Worm (Caenorhabditis elegans) whole organism, early embryonic: Measurements from ENCODE around the gene gst-27.
A peak's percentile ranks its signal among the peaks of the same experiment; 100 is the strongest.
"Not testable (repeated sequence)": the region's sequence is repeated elsewhere in the genome, so short reads cannot be mapped to it uniquely, and the experiment has no call there.

ENCODE experiments used
- B0310.2 ChIP-seq: sonication (generic microtip); optimal IDR thresholded peaks from 2 replicates; lab custom pipeline; 2016; ENCODE audit warnings: mild to moderate bottlenecking, missing genetic modification characterization, missing compliant biosample characterization
- F13C5.2 ChIP-seq: sonication (generic microtip); optimal IDR thresholded peaks from 2 replicates; lab custom pipeline; 2017; ENCODE audit warnings: mild to moderate bottlenecking, missing genetic modification characterization, inconsistent platforms, missing compliant biosample characterization
- aly-1 ChIP-seq: sonication (generic microtip); optimal IDR thresholded peaks from 2 replicates; lab custom pipeline; 2016; ENCODE audit warnings: missing genetic modification characterization, missing compliant biosample characterization
- ama-1 ChIP-seq: fragments of 150-350 bp; optimal IDR thresholded peaks from 2 replicates; lab custom pipeline; 2014
- ceh-13 ChIP-seq: fragments of 200-800 bp; sonication (Bioruptor generic); optimal IDR thresholded peaks from 2 replicates; lab custom pipeline; 2018; ENCODE audit warnings: mild to moderate bottlenecking, missing genetic modification characterization, missing compliant biosample characterization
- ceh-36 ChIP-seq: sonication (generic microtip); optimal IDR thresholded peaks from 2 replicates; lab custom pipeline; 2016; ENCODE audit warnings: missing genetic modification characterization, inconsistent platforms, missing compliant biosample characterization
- ets-7 ChIP-seq: sonication (generic microtip); optimal IDR thresholded peaks from 2 replicates; lab custom pipeline; 2016; ENCODE audit warnings: missing genotype, missing genetic modification characterization, missing compliant biosample characterization
- flt-1 ChIP-seq: fragments of 200-800 bp; sonication (Bioruptor generic); IDR thresholded peaks from 2 replicates; pipeline ENCODE4 v1.3.6; 2022; ENCODE audit warnings: missing genetic modification characterization, missing compliant biosample characterization
- hmbx-1 ChIP-seq: sonication (generic microtip); optimal IDR thresholded peaks from 2 replicates; lab custom pipeline; 2016; ENCODE audit warnings: mild to moderate bottlenecking, missing genetic modification characterization, missing compliant biosample characterization
- hmg-4 ChIP-seq: fragments of 200-800 bp; sonication (Bioruptor generic); optimal IDR thresholded peaks from 2 replicates; lab custom pipeline; 2018; ENCODE audit warnings: mild to moderate bottlenecking, missing genetic modification characterization, missing compliant biosample characterization
- hnd-1 ChIP-seq: sonication (generic microtip); optimal IDR thresholded peaks from 2 replicates; lab custom pipeline; 2016; ENCODE audit warnings: missing genetic modification characterization, missing compliant biosample characterization
- pes-1 ChIP-seq: fragments of 200-800 bp; sonication (Bioruptor generic); IDR thresholded peaks from 2 replicates; pipeline ENCODE4 v1.3.6; 2022; ENCODE audit warnings: missing genetic modification reagents, missing genetic modification characterization, missing compliant biosample characterization
- scrt-1 ChIP-seq: fragments of 200-800 bp; sonication (Bioruptor generic); IDR thresholded peaks from 2 replicates; pipeline ENCODE4 v1.3.6; 2022; ENCODE audit warnings: missing genetic modification characterization, missing compliant biosample characterization
- sea-1 ChIP-seq: fragments of 200-800 bp; sonication (Bioruptor generic); conservative IDR thresholded peaks from 2 replicates; pipeline ENCODE4 v1.3.6; 2022; ENCODE audit warnings: missing genetic modification characterization, missing compliant biosample characterization
- tbx-11 ChIP-seq: fragments of 200-800 bp; sonication (Bioruptor generic); IDR thresholded peaks from 2 replicates; pipeline ENCODE4 v1.3.6; 2022; ENCODE audit warnings: missing genetic modification characterization, missing compliant biosample characterization
- tbx-37 ChIP-seq: fragments of 200-800 bp; sonication (Bioruptor generic); conservative IDR thresholded peaks from 2 replicates; pipeline ENCODE4 v1.3.6; 2022; ENCODE audit warnings: missing genetic modification reagents, missing genetic modification characterization, missing compliant biosample characterization
- tra-4 ChIP-seq: sonication (generic microtip); optimal IDR thresholded peaks from 2 replicates; lab custom pipeline; 2017; ENCODE audit warnings: missing genetic modification characterization, missing compliant biosample characterization

gst-27 gene

DNA sequence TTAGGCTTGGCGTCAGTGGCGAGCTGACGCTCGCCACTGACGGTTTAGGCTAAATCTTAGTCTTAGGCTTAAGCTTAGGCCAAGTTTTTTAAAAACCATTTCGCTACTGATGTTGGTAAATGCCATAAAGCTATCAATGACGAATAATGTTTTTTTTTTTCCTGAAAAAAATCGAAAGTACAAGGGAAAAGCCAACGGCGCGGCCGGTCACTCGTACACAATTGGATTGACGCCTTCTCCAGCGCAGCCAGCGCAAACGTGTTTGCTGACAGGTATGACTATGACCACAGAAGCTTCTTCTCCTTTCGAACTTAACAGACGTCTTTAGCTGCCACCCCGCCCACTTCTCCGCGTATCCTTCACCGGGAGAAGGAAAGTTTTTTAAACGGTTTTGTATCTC, 19.9 kb downstream of the gst-27 start, which contains the start of gene Y53F4B.27:
Gene Y53F4B.27, plus strand, starts transcription at position 301 of the 400 bp plus-strand sequence.
- TF ChIP-seq ama-1 (no peak), hnd-1 (tag; lab: Kevin White, UChicago) (no peak), tbx-37 (no peak), ceh-13 (no peak), hmbx-1 (tag; lab: Kevin White, UChicago) (no peak), ets-7 (tag; lab: Kevin White, UChicago) (no peak), sea-1 (GFP tag; lab: Robert Waterston, UW) (no peak), tra-4 (tag; lab: Kevin White, UChicago) (no peak), B0310.2 (no peak), ceh-36 (tag; lab: Kevin White, UChicago) (no peak), hmg-4 (GFP tag; lab: Kevin White, UChicago) (no peak), scrt-1 (GFP tag; lab: Robert Waterston, UW) (no peak), tbx-11 (GFP tag; lab: Robert Waterston, UW) (no peak), flt-1 (no peak)

- no peak for TF ChIP-seq ceh-13
- TF ChIP-seq ets-7 (tag; lab: Kevin White, UChicago), result no peak
- no peak for TF ChIP-seq pes-1 (GFP tag; lab: Robert Waterston, UW)
- no peak for TF ChIP-seq sea-1 (GFP tag; lab: Robert Waterston, UW)
- TF ChIP-seq flt-1, result no peak
- TF ChIP-seq B0310.2, result no peak
- no peak for TF ChIP-seq tra-4 (tag; lab: Kevin White, UChicago)
- TF ChIP-seq tbx-37, result no peak
- TF ChIP-seq hmbx-1 (tag; lab: Kevin White, UChicago), result no peak
- TF ChIP-seq F13C5.2 (tag; lab: Kevin White, UChicago), result no peak
Observed at ce11 chrII:15143729-15144128, 21.8 kb downstream of the gst-27 start.

- not testable (repeated sequence) for TF ChIP-seq tra-4 (tag; lab: Kevin White, UChicago); tbx-37; ama-1
Observed at ce11 chrII:15140881-15141280, 24.6 kb downstream of the gst-27 start, which contains the start of gene Y53F4B.26. Gene Y53F4B.26 (minus strand): TSS chrII:15140981.

DNA sequence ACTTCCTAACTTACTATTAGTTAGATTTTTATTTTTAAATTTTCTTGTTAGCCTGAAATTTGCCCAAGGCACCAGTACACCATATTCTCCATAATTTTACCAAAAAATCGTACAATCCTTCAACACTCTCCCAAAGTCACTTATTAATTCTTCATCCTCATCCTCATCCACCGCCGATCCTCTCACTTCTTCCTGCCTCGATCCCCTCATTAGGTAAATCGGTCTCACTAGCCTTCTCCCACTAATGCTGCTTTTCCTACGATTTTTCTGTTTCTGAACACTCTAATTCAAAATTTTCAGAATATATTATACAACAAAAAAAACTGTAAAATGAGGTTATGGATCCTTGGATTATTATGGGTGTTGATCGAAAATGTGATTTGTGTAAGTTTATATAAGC, 29.6 kb downstream of the gst-27 start, which contains the start of gene Y53F4B.25:
Gene Y53F4B.25, plus strand, starts transcription at position 301 of the 400 bp plus-strand sequence.
- TF ChIP-seq hmg-4 (GFP tag; lab: Kevin White, UChicago) (no peak), hmbx-1 (tag; lab: Kevin White, UChicago) (no peak), tbx-37 (no peak), flt-1 (no peak), aly-1 (tag; lab: Kevin White, UChicago) (no peak), pes-1 (GFP tag; lab: Robert Waterston, UW) (no peak), F13C5.2 (tag; lab: Kevin White, UChicago) (no peak), sea-1 (GFP tag; lab: Robert Waterston, UW) (no peak), ets-7 (tag; lab: Kevin White, UChicago) (no peak), tbx-11 (GFP tag; lab: Robert Waterston, UW) (no peak), ama-1 (no peak), ceh-36 (tag; lab: Kevin White, UChicago) (no peak), scrt-1 (GFP tag; lab: Robert Waterston, UW) (no peak), ceh-13 (no peak), hnd-1 (tag; lab: Kevin White, UChicago) (no peak), B0310.2 (no peak), tra-4 (tag; lab: Kevin White, UChicago) (no peak)

DNA sequence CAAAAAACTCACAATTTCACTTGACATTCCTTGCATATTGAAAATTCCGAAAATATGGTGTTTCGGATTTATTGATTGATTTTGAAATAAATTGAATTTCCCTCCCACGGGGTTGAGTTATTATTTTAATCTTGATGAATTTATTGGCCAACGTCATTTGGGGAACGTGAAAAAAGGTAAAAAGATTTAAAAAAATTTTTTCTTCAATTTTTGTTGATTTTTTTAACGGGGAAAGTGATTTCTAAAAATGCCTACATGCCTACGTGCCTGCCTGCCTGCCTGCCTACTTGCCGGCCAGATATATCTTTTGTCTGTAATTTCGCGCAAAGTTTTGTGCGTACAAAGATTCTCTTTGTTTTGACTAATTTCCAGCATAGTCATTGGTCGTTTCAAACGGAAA, 31.2 kb downstream of the gst-27 start, which contains the start of gene Y53F4B.24:
Gene Y53F4B.24, minus strand, starts transcription at position 101 of the 400 bp plus-strand sequence.
- TF ChIP-seq ceh-13 (no peak), flt-1 (no peak)

- TF ChIP-seq aly-1 (tag; lab: Kevin White, UChicago) (no peak), tbx-11 (GFP tag; lab: Robert Waterston, UW) (no peak), hnd-1 (tag; lab: Kevin White, UChicago) (no peak), scrt-1 (GFP tag; lab: Robert Waterston, UW) (no peak), ceh-13 (no peak), flt-1 (no peak), pes-1 (GFP tag; lab: Robert Waterston, UW) (no peak), hmg-4 (GFP tag; lab: Kevin White, UChicago) (no peak), ets-7 (tag; lab: Kevin White, UChicago) (no peak)
Observed at ce11 chrII:15130512-15130911, 35.0 kb downstream of the gst-27 start, which contains the start of gene Y53F4B.62. Gene Y53F4B.62 (minus strand): TSS chrII:15130612.

DNA sequence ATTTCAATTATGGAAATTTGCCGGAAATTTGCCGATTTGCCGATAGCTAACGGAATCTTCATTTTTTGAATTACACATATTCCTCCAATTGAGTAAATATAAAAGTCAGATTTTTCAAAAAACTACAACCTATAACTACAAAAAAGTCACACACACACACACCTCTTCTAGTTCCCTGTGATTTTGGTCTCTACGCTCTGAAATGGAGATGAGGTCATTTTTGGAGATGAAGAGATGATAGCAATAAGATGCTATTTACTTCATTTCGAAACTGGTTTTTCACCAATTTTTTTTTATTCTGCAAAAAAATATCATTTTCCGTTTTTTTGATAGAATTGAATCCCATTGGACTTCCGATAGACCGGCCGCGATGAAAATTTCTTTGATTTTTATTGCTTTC, 41.3 kb downstream of the gst-27 start, which contains the start of gene Y53F4B.23:
Gene Y53F4B.23, plus strand, starts transcription at position 312 of the 400 bp plus-strand sequence.
- TF ChIP-seq tbx-37 (no peak), F13C5.2 (tag; lab: Kevin White, UChicago) (no peak), ceh-13 (no peak), B0310.2 (no peak)

DNA sequence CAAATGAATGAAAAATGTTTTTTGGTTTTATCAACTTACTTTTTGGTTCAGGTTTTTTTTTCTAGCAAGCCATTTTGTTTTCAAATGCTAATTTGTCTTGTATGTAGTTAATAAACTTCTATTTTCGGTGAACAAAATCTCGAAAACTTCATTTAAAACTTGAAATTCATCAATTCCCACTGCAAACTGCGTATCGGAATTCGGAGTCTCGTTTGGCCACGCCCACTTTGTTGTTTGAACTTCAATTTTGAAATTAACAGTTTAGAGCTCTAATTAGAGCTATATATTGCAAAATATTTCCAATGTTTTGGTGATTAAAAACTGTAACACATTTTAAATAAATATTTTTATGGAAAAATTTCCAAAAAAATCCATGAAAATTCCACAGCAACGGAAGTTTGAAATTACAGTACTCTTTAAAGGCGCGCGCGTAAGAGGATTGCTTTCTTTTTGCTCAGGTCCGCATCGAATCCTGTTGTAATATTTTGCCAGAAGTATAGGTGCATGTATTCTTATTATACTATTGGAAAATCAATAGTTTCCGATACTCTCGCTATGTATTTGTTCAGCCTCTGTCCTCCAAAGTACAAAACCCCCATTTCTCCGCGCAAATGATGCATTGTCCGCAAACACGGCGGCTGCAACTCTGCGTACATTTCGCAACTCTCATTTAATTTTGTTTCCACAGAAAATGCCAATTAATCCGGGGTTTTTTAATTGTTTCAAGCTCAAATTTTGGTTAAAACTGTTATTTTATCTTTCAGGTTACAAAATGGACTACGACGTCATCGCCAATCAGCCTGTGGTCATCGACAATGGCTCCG, 45.8 kb downstream of the gst-27 start, which contains the start of gene arp-1:
Gene arp-1, plus strand, starts transcription at position 765 of the 824 bp plus-strand sequence.
- TF ChIP-seq hmg-4 (GFP tag; lab: Kevin White, UChicago) (peak; percentile 35), flt-1 (no peak)
